Fruit fly (Drosophila melanogaster) whole organism, embryonic: ENCODE data around the gene CG3909.

Source experiments
- CG17568 ChIP-seq: fragments of 200-800 bp; sonication (Bioruptor generic); optimal IDR thresholded peaks from 2 replicates; lab custom pipeline; 2018; ENCODE audit warnings: missing biosample characterization, mild to moderate bottlenecking, missing genetic modification characterization, moderate library complexity
- CG7839 ChIP-seq: fragments of 200-800 bp; sonication (Bioruptor generic); optimal IDR thresholded peaks from 3 replicates; lab custom pipeline; 2018; ENCODE audit warnings: missing biosample characterization, mild to moderate bottlenecking, missing genetic modification characterization, moderate library complexity
- HHEX ChIP-seq: fragments of 200-800 bp; sonication (Bioruptor generic); optimal IDR thresholded peaks from 3 replicates; lab custom pipeline; 2017; ENCODE audit warnings: missing biosample characterization, mild to moderate bottlenecking, missing genetic modification characterization, missing genetic modification reagents

DNA sequence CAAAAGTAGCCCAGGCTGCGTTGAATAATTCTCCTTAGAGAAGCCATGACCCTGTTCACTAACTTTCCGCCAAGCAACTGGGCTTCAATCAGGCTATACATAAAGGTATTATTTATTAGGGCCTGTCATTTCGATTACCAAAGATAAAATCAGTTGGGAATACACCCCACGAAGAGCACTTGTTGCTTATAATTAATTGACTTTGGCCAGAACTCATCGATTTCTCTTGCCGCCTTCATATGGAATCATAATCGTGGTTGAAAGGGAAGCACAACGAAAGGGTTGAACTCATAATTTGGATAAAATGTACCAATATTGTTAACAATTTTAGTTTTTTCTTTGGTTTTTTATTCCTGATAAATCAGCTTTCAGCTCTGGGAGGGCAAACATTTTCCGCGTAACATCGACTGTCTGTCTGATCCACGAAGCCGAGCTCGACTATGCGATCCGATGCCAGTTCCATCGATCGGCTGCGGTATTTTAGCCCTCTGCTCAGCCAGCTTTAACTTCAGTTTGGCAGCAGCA is 46.3 kb upstream of the CG3909 start, which contains the start of the genes Gr85a and Spn85F:
- no peak for TF ChIP-seq CG7839 (tag; lab: Kevin White, UChicago)
- TF ChIP-seq HHEX: no peak
- no peak for TF ChIP-seq CG17568
